Fruit fly (Drosophila melanogaster) whole organism, embryonic: ENCODE results near the gene ClC-a.

Experiments
- ATbp ChIP-seq: fragments of 200-800 bp; sonication (Bioruptor generic); optimal IDR thresholded peaks from 2 replicates; lab custom pipeline; 2017; ENCODE audit warnings: missing biosample characterization, mild to moderate bottlenecking, missing genetic modification characterization, missing genetic modification reagents
- Abd-B ChIP-seq: fragments of 200-800 bp; sonication (Bioruptor generic); optimal IDR thresholded peaks from 2 replicates; lab custom pipeline; 2018; ENCODE audit warnings: missing biosample characterization, mild to moderate bottlenecking, missing genetic modification characterization, moderate library complexity
- Awh ChIP-seq: fragments of 200-800 bp; sonication (Bioruptor generic); IDR thresholded peaks from 2 replicates; pipeline ENCODE4, ENCODE4 v1.3.6; 2022; ENCODE audit warnings: missing biosample characterization, missing genetic modification characterization
- Blimp-1 ChIP-seq: fragments of 200-800 bp; sonication (Bioruptor generic); optimal IDR thresholded peaks from 3 replicates; lab custom pipeline; 2018; ENCODE audit warnings: missing biosample characterization, missing genetic modification characterization, mild to moderate bottlenecking, moderate library complexity, missing genetic modification reagents
- CG12219 ChIP-seq: fragments of 200-800 bp; sonication (Bioruptor generic); optimal IDR thresholded peaks from 3 replicates; lab custom pipeline; 2018; ENCODE audit warnings: missing biosample characterization, mild to moderate bottlenecking, missing genetic modification characterization
- CG12299 ChIP-seq: fragments of 200-800 bp; sonication (Bioruptor generic); optimal IDR thresholded peaks from 2 replicates; lab custom pipeline; 2018; ENCODE audit warnings: missing biosample characterization, mild to moderate bottlenecking, missing genetic modification characterization
- CG12769 ChIP-seq: fragments of 200-800 bp; sonication (Bioruptor generic); optimal IDR thresholded peaks from 2 replicates; lab custom pipeline; 2019; ENCODE audit warnings: missing biosample characterization, mild to moderate bottlenecking, missing genetic modification characterization, moderate library complexity
- CG13775 ChIP-seq: fragments of 200-800 bp; sonication (Bioruptor generic); optimal IDR thresholded peaks from 3 replicates; lab custom pipeline; 2017; ENCODE audit warnings: missing biosample characterization, mild to moderate bottlenecking, missing genetic modification characterization
- CG16815 ChIP-seq: fragments of 200-800 bp; sonication (Bioruptor generic); optimal IDR thresholded peaks from 3 replicates; lab custom pipeline; 2017; ENCODE audit warnings: missing biosample characterization, mild to moderate bottlenecking, missing genetic modification characterization
- CG17829 ChIP-seq: fragments of 200-800 bp; optimal IDR thresholded peaks from 2 replicates; lab custom pipeline; 2019; ENCODE audit warnings: missing biosample characterization, mild to moderate bottlenecking, missing genetic modification characterization, moderate library complexity
- CG18619 ChIP-seq: fragments of 200-800 bp; sonication (Bioruptor generic); optimal IDR thresholded peaks from 3 replicates; lab custom pipeline; 2017; ENCODE audit warnings: missing biosample characterization, mild to moderate bottlenecking, missing genetic modification characterization
- CG3065 ChIP-seq: fragments of 200-800 bp; sonication (Bioruptor generic); optimal IDR thresholded peaks from 2 replicates; lab custom pipeline; 2016; ENCODE audit warnings: missing biosample characterization, missing genetic modification characterization
- CG3163 ChIP-seq: fragments of 200-800 bp; sonication (Bioruptor generic); optimal IDR thresholded peaks from 3 replicates; lab custom pipeline; 2016; ENCODE audit warnings: missing biosample characterization, missing genetic modification characterization
- CG3726 ChIP-seq: fragments of 200-800 bp; sonication (Bioruptor generic); IDR thresholded peaks from 3 replicates; pipeline ENCODE4, ENCODE4 v1.3.6; 2022; ENCODE audit warnings: missing biosample characterization, missing genetic modification characterization
- CG4360 ChIP-seq: fragments of 200-800 bp; sonication (Bioruptor generic); IDR thresholded peaks from 2 replicates; pipeline ENCODE4 v1.3.6; 2022; ENCODE audit warnings: missing biosample characterization, missing genetic modification characterization
- CG6765 ChIP-seq: fragments of 200-800 bp; sonication (Bioruptor generic); optimal IDR thresholded peaks from 3 replicates; lab custom pipeline; 2017; ENCODE audit warnings: missing biosample characterization, mild to moderate bottlenecking, missing genetic modification characterization
- CG7556 ChIP-seq: fragments of 200-800 bp; sonication (Bioruptor generic); optimal IDR thresholded peaks from 2 replicates; lab custom pipeline; 2017; ENCODE audit warnings: missing biosample characterization, mild to moderate bottlenecking, missing genetic modification characterization
- CG7745 ChIP-seq: fragments of 200-800 bp; sonication (Bioruptor generic); optimal IDR thresholded peaks from 2 replicates; lab custom pipeline; 2018; ENCODE audit warnings: missing biosample characterization, mild to moderate bottlenecking, missing genetic modification characterization, moderate library complexity
- CG7839 ChIP-seq: fragments of 200-800 bp; sonication (Bioruptor generic); optimal IDR thresholded peaks from 3 replicates; lab custom pipeline; 2018; ENCODE audit warnings: missing biosample characterization, mild to moderate bottlenecking, missing genetic modification characterization, moderate library complexity
- CG8924 ChIP-seq: fragments of 200-800 bp; optimal IDR thresholded peaks from 3 replicates; lab custom pipeline; 2019; ENCODE audit warnings: missing biosample characterization, mild to moderate bottlenecking, missing genetic modification characterization, moderate library complexity
- CG9437 ChIP-seq: fragments of 200-800 bp; sonication (Bioruptor generic); optimal IDR thresholded peaks from 2 replicates; lab custom pipeline; 2018; ENCODE audit warnings: missing biosample characterization, mild to moderate bottlenecking, missing genetic modification characterization
- CG9727 ChIP-seq: fragments of 200-800 bp; sonication (Bioruptor generic); optimal IDR thresholded peaks from 3 replicates; lab custom pipeline; 2017; ENCODE audit warnings: missing biosample characterization, mild to moderate bottlenecking, missing genetic modification characterization
- CG9876 ChIP-seq: fragments of 200-800 bp; sonication (Bioruptor generic); optimal IDR thresholded peaks from 2 replicates; lab custom pipeline; 2016; ENCODE audit warnings: missing biosample characterization, missing genetic modification characterization
- CTCF ChIP-seq: fragments of 200-800 bp; sonication (Bioruptor generic); optimal IDR thresholded peaks from 2 replicates; lab custom pipeline; 2017; ENCODE audit warnings: missing biosample characterization, mild to moderate bottlenecking, missing genetic modification characterization, moderate library complexity
- Dip3 ChIP-seq: fragments of 200-800 bp; sonication (Bioruptor generic); optimal IDR thresholded peaks from 3 replicates; lab custom pipeline; 2016; ENCODE audit warnings: missing biosample characterization, missing genetic modification characterization
- E2f1 ChIP-seq: fragments of 200-800 bp; sonication (Bioruptor generic); IDR thresholded peaks from 2 replicates; pipeline ENCODE4 v1.3.6; 2022; ENCODE audit warnings: missing biosample characterization, missing genetic modification characterization
- HLH4C ChIP-seq: fragments of 200-800 bp; sonication (Bioruptor generic); IDR thresholded peaks from 3 replicates; pipeline ENCODE4 v1.3.6; 2022; ENCODE audit warnings: missing biosample characterization, missing genetic modification characterization; ENCODE audit not compliant: partially characterized antibody
- HmgZ ChIP-seq: fragments of 200-800 bp; sonication (Bioruptor generic); optimal IDR thresholded peaks from 2 replicates; lab custom pipeline; 2018; ENCODE audit warnings: missing biosample characterization, mild to moderate bottlenecking, missing genetic modification characterization
- Hmr ChIP-seq: fragments of 200-800 bp; sonication (Bioruptor generic); optimal IDR thresholded peaks from 3 replicates; lab custom pipeline; 2017; ENCODE audit warnings: mild to moderate bottlenecking, missing biosample characterization, missing genetic modification reagents, missing genetic modification characterization
- Hmx ChIP-seq: fragments of 200-800 bp; sonication (Bioruptor generic); optimal IDR thresholded peaks from 2 replicates; lab custom pipeline; 2016; ENCODE audit warnings: missing biosample characterization, missing genetic modification characterization
- Kr ChIP-seq: fragments of 200-800 bp; sonication (Bioruptor generic); optimal IDR thresholded peaks from 2 replicates; lab custom pipeline; 2017; ENCODE audit warnings: missing biosample characterization, mild to moderate bottlenecking, missing genetic modification characterization
- NK7.1 ChIP-seq: fragments of 200-800 bp; sonication (Bioruptor generic); optimal IDR thresholded peaks from 3 replicates; lab custom pipeline; 2016; ENCODE audit warnings: missing biosample characterization, missing genetic modification characterization
- NfI ChIP-seq: fragments of 200-800 bp; sonication (Bioruptor generic); optimal IDR thresholded peaks from 3 replicates; lab custom pipeline; 2018; ENCODE audit warnings: missing biosample characterization, mild to moderate bottlenecking, missing genetic modification characterization, moderate library complexity
- Tbp ChIP-seq: fragments of >200 bp; optimal IDR thresholded peaks from 2 replicates; lab custom pipeline; 2018; ENCODE audit warnings: missing biosample characterization, missing genetic modification characterization
- Trl ChIP-seq, 3 experiments: fragments of >200 bp in 2 of 3; fragments of 200-800 bp in 1 of 3; sonication (Bioruptor generic) in 1 of 3; optimal IDR thresholded peaks; 2 replicates in 1 of 3; 3 replicates in 2 of 3; lab custom pipeline; 2016 to 2017; ENCODE audit warnings: missing biosample characterization in 1 of 3, missing genetic modification characterization in 1 of 3
- YL-1 ChIP-seq: fragments of 200-800 bp; sonication (Bioruptor generic); optimal IDR thresholded peaks from 3 replicates; lab custom pipeline; 2017; ENCODE audit warnings: missing biosample characterization, mild to moderate bottlenecking, missing genetic modification characterization
- br ChIP-seq: fragments of >200 bp; optimal IDR thresholded peaks from 2 replicates; lab custom pipeline; 2017
- cg ChIP-seq: fragments of 200-800 bp; sonication (Bioruptor generic); optimal IDR thresholded peaks from 3 replicates; lab custom pipeline; 2019; ENCODE audit warnings: missing biosample characterization, mild to moderate bottlenecking, missing genetic modification characterization, moderate library complexity
- danr ChIP-seq: fragments of 200-800 bp; sonication (Bioruptor generic); IDR thresholded peaks from 2 replicates; pipeline ENCODE4 v1.3.6; 2022; ENCODE audit warnings: missing biosample characterization, missing genetic modification characterization
- dpn ChIP-seq, 2 experiments: fragments of 200-800 bp; sonication (Bioruptor generic); optimal IDR thresholded peaks; 3 replicates each; lab custom pipeline; 2016; ENCODE audit warnings: missing biosample characterization in 2 of 2, missing genetic modification characterization in 2 of 2
- gcm2 ChIP-seq: fragments of 200-800 bp; sonication (Bioruptor generic); optimal IDR thresholded peaks from 2 replicates; lab custom pipeline; 2016; ENCODE audit warnings: missing biosample characterization, missing genetic modification characterization
- gem ChIP-seq: fragments of 200-800 bp; sonication (Bioruptor generic); optimal IDR thresholded peaks from 2 replicates; lab custom pipeline; 2019; ENCODE audit warnings: missing biosample characterization, mild to moderate bottlenecking, missing genetic modification characterization, moderate library complexity
- gro ChIP-seq: fragments of 200-800 bp; sonication (Bioruptor generic); optimal IDR thresholded peaks from 2 replicates; lab custom pipeline; 2016; ENCODE audit warnings: missing biosample characterization, missing genetic modification characterization
- h ChIP-seq: fragments of >200 bp; optimal IDR thresholded peaks from 2 replicates; lab custom pipeline; 2017
- nerfin-2 ChIP-seq: fragments of 200-800 bp; sonication (Bioruptor generic); IDR thresholded peaks from 2 replicates; pipeline ENCODE4 v1.3.6; 2022; ENCODE audit warnings: missing biosample characterization, missing genetic modification characterization; ENCODE audit not compliant: partially characterized antibody
- onecut ChIP-seq: fragments of 200-800 bp; sonication (Bioruptor generic); IDR thresholded peaks from 2 replicates; pipeline ENCODE4 v1.3.6; 2022; ENCODE audit warnings: missing biosample characterization, missing genetic modification characterization
- sd ChIP-seq: fragments of 200-800 bp; sonication (Bioruptor generic); optimal IDR thresholded peaks from 3 replicates; lab custom pipeline; 2018; ENCODE audit warnings: missing biosample characterization, mild to moderate bottlenecking, missing genetic modification characterization, moderate library complexity
- sima ChIP-seq: fragments of 200-800 bp; sonication (Bioruptor generic); optimal IDR thresholded peaks from 2 replicates; lab custom pipeline; 2016; ENCODE audit warnings: missing biosample characterization, missing genetic modification characterization
- slou ChIP-seq: fragments of 200-800 bp; sonication (Bioruptor generic); optimal IDR thresholded peaks from 3 replicates; lab custom pipeline; 2016; ENCODE audit warnings: missing biosample characterization, missing genetic modification characterization
- sna ChIP-seq: fragments of 200-800 bp; sonication (Bioruptor generic); IDR thresholded peaks from 2 replicates; pipeline ENCODE4 v1.3.6; 2022; ENCODE audit warnings: missing biosample characterization, missing genetic modification characterization; ENCODE audit not compliant: partially characterized antibody
- tup ChIP-seq: fragments of 200-800 bp; sonication (Bioruptor generic); optimal IDR thresholded peaks from 2 replicates; lab custom pipeline; 2016; ENCODE audit warnings: missing biosample characterization, mild to moderate bottlenecking, missing genetic modification characterization, moderate library complexity

The ClC-a gene

dm6 chr3R:11758507-11759184 is 54.4 kb downstream of the ClC-a start (continued):
- TF ChIP-seq CG18619 (GFP tag; lab: Kevin White, UChicago): peak; percentile 35
- no peak for TF ChIP-seq Blimp-1 (GFP tag; lab: Kevin White, UChicago)
- TF ChIP-seq br: no peak
- TF ChIP-seq CG17829 (tag; lab: Kevin White, UChicago): peak; percentile 38
- TF ChIP-seq CG7745: peak; percentile 31
- TF ChIP-seq ATbp (GFP tag; lab: Kevin White, UChicago): no peak
- peak; percentile 41 for TF ChIP-seq CG12769 (tag; lab: Kevin White, UChicago)
- TF ChIP-seq gcm2 (GFP tag; lab: Kevin White, UChicago): no peak
- peak; percentile 44 for TF ChIP-seq CG16815 (GFP tag; lab: Kevin White, UChicago)
- TF ChIP-seq Hmx: no peak
- no peak for TF ChIP-seq Hmr (GFP tag; lab: Kevin White, UChicago)
- no peak for TF ChIP-seq tup (GFP tag; lab: Kevin White, UChicago)
- TF ChIP-seq Trl (optimal IDR thresholded peaks at IDR 0.05; lab: Kevin White, UChicago): peak; percentile 67 to 89
- TF ChIP-seq Trl (GFP tag; optimal IDR thresholded peaks at IDR 0.05; lab: Kevin White, UChicago): no peak
- no peak for TF ChIP-seq E2f1 (GFP tag; lab: Robert Waterston, UW)
- TF ChIP-seq CG13775 (GFP tag; lab: Kevin White, UChicago): peak; percentile 28
- peak; percentile 26 for TF ChIP-seq CG9437 (GFP tag; lab: Kevin White, UChicago)
- TF ChIP-seq CG3726 (GFP tag; lab: Robert Waterston, UW): no peak
- peak; percentile 26 for TF ChIP-seq CG12299 (tag; lab: Kevin White, UChicago)
- no peak for TF ChIP-seq sna (GFP tag; lab: Robert Waterston, UW)
- TF ChIP-seq h (lab: Kevin White, UChicago): no peak
- peak; percentile 18 for TF ChIP-seq CG8924
- TF ChIP-seq sd: peak; percentile 63
- no peak for TF ChIP-seq slou (GFP tag; lab: Kevin White, UChicago)
- TF ChIP-seq NK7.1 (GFP tag; lab: Kevin White, UChicago): no peak
- peak; percentile 94 for TF ChIP-seq cg (GFP tag; lab: Kevin White, UChicago)
- peak; percentile 18 for TF ChIP-seq Kr (GFP tag; lab: Kevin White, UChicago)
- peak; percentile 10; the same call in 1 of the 2 replicates for TF ChIP-seq onecut
- TF ChIP-seq HmgZ (tag; lab: Kevin White, UChicago): no peak
- peak; percentile 25 for TF ChIP-seq CG9727 (GFP tag; lab: Kevin White, UChicago)
- no peak for TF ChIP-seq Dip3
- no peak for TF ChIP-seq Abd-B (GFP tag; lab: Kevin White, UChicago)
- no peak for TF ChIP-seq danr (GFP tag; lab: Robert Waterston, UW)
- peak; percentile 37 for TF ChIP-seq YL-1 (GFP tag; lab: Kevin White, UChicago)
- TF ChIP-seq CG7839 (tag; lab: Kevin White, UChicago): peak; percentile 38
- TF ChIP-seq Tbp (GFP tag; lab: Kevin White, UChicago): no peak
- peak; percentile 48 for TF ChIP-seq CG3163
- no peak for TF ChIP-seq CG3065 (GFP tag; lab: Kevin White, UChicago)
- no peak for TF ChIP-seq Awh
- TF ChIP-seq sima: no peak
- TF ChIP-seq NfI (GFP tag; lab: Kevin White, UChicago): no peak
- peak; percentile 21 for TF ChIP-seq CG6765
- TF ChIP-seq nerfin-2 (GFP tag; lab: Robert Waterston, UW): no peak
- TF ChIP-seq CG4360 (GFP tag; lab: Robert Waterston, UW): no peak
- TF ChIP-seq CG7556 (GFP tag; lab: Kevin White, UChicago): peak; percentile 62
- no peak for TF ChIP-seq HLH4C (GFP tag; lab: Robert Waterston, UW)
- peak; percentile 2 for TF ChIP-seq gro (GFP tag; lab: Kevin White, UChicago)
- peak; percentile 17 for TF ChIP-seq gem
- peak in 1 of 2 experiments; percentile 5 for TF ChIP-seq dpn (GFP tag; optimal IDR thresholded peaks at IDR 0.05; lab: Kevin White, UChicago)
- TF ChIP-seq CG12219 (GFP tag; lab: Kevin White, UChicago): no peak
- no peak for TF ChIP-seq CTCF (GFP tag; lab: Kevin White, UChicago)
- no peak for TF ChIP-seq CG9876 (GFP tag; lab: Kevin White, UChicago)
